Fruit fly (Drosophila melanogaster) whole organism, embryonic: ENCODE data around the gene Lerp.
A peak's percentile ranks its signal among the peaks of the same experiment; 100 is the strongest.

Experiments
- CG11456 ChIP-seq: fragments of 200-800 bp; sonication (Bioruptor generic); IDR thresholded peaks from 3 replicates; pipeline ENCODE4 v1.3.6; 2022; ENCODE audit warnings: missing biosample characterization, missing genetic modification characterization
- CG1233 ChIP-seq: fragments of 200-800 bp; sonication (Bioruptor generic); optimal IDR thresholded peaks from 4 replicates; lab custom pipeline; 2018; ENCODE audit warnings: missing biosample characterization, mild to moderate bottlenecking, missing genetic modification characterization
- CG14860 ChIP-seq: fragments of 200-800 bp; sonication (Bioruptor generic); IDR thresholded peaks from 3 replicates; pipeline ENCODE4 v1.3.6; 2022; ENCODE audit warnings: missing biosample characterization, missing genetic modification characterization; ENCODE audit not compliant: partially characterized antibody
- CG1832 ChIP-seq: fragments of 200-800 bp; sonication (Bioruptor generic); optimal IDR thresholded peaks from 2 replicates; lab custom pipeline; 2017; ENCODE audit warnings: missing biosample characterization, mild to moderate bottlenecking, missing genetic modification characterization, inconsistent platforms
- CG2129 ChIP-seq: fragments of 200-800 bp; sonication (Bioruptor generic); IDR thresholded peaks from 2 replicates; pipeline ENCODE4 v1.3.6; 2022; ENCODE audit warnings: missing biosample characterization, missing genetic modification characterization; ENCODE audit not compliant: partially characterized antibody
- CG2202 ChIP-seq: fragments of 200-800 bp; sonication (Bioruptor generic); optimal IDR thresholded peaks from 2 replicates; lab custom pipeline; 2018; ENCODE audit warnings: missing biosample characterization, mild to moderate bottlenecking, missing genetic modification characterization
- CG2889 ChIP-seq: fragments of 200-800 bp; sonication (Bioruptor generic); IDR thresholded peaks from 3 replicates; pipeline ENCODE4 v1.3.6; 2022; ENCODE audit warnings: missing biosample characterization, missing genetic modification characterization
- CG3065 ChIP-seq: fragments of 200-800 bp; sonication (Bioruptor generic); optimal IDR thresholded peaks from 2 replicates; lab custom pipeline; 2016; ENCODE audit warnings: missing biosample characterization, missing genetic modification characterization
- CG33557 ChIP-seq: fragments of 200-800 bp; sonication (Bioruptor generic); optimal IDR thresholded peaks from 2 replicates; lab custom pipeline; 2019; ENCODE audit warnings: missing biosample characterization, mild to moderate bottlenecking, missing genetic modification characterization, moderate library complexity
- CG42726 ChIP-seq: fragments of 200-800 bp; sonication (Bioruptor generic); IDR thresholded peaks from 2 replicates; pipeline ENCODE4 v1.3.6; 2022; ENCODE audit warnings: missing biosample characterization, missing genetic modification characterization; ENCODE audit not compliant: partially characterized antibody
- CG4730 ChIP-seq: fragments of 200-800 bp; sonication (Bioruptor generic); IDR thresholded peaks from 2 replicates; pipeline ENCODE4 v1.3.6; 2022; ENCODE audit warnings: missing biosample characterization, missing genetic modification characterization
- CG4820 ChIP-seq: fragments of 200-800 bp; sonication (Bioruptor generic); optimal IDR thresholded peaks from 3 replicates; lab custom pipeline; 2016; ENCODE audit warnings: missing biosample characterization, missing genetic modification characterization
- CG6683 ChIP-seq: fragments of 200-800 bp; sonication (Bioruptor generic); optimal IDR thresholded peaks from 2 replicates; lab custom pipeline; 2017; ENCODE audit warnings: missing biosample characterization, mild to moderate bottlenecking, missing genetic modification characterization, missing genetic modification reagents
- CG9817 ChIP-seq: fragments of 200-800 bp; sonication (Bioruptor generic); optimal IDR thresholded peaks from 2 replicates; lab custom pipeline; 2018; ENCODE audit warnings: missing biosample characterization, mild to moderate bottlenecking, missing genetic modification characterization, moderate library complexity
- CrebB ChIP-seq: fragments of 200-800 bp; sonication (Bioruptor generic); optimal IDR thresholded peaks from 3 replicates; lab custom pipeline; 2018; ENCODE audit warnings: missing biosample characterization, mild to moderate bottlenecking, missing genetic modification characterization
- D19A ChIP-seq: fragments of 200-800 bp; optimal IDR thresholded peaks from 3 replicates; lab custom pipeline; 2019; ENCODE audit warnings: missing biosample characterization, mild to moderate bottlenecking, missing genetic modification characterization, moderate library complexity
- Dip2 ChIP-seq: fragments of 200-800 bp; sonication (Bioruptor generic); IDR thresholded peaks from 2 replicates; pipeline ENCODE4 v1.3.6; 2022; ENCODE audit warnings: missing biosample characterization, missing genetic modification characterization
- Ets97D ChIP-seq: fragments of 200-800 bp; sonication (Bioruptor generic); optimal IDR thresholded peaks from 3 replicates; lab custom pipeline; 2016; ENCODE audit warnings: missing biosample characterization, missing genetic modification characterization
- Hmr ChIP-seq: fragments of 200-800 bp; sonication (Bioruptor generic); optimal IDR thresholded peaks from 3 replicates; lab custom pipeline; 2017; ENCODE audit warnings: mild to moderate bottlenecking, missing biosample characterization, missing genetic modification reagents, missing genetic modification characterization
- MESR4 ChIP-seq: fragments of 200-800 bp; sonication (Bioruptor generic); optimal IDR thresholded peaks from 2 replicates; lab custom pipeline; 2018; ENCODE audit warnings: missing biosample characterization, mild to moderate bottlenecking, missing genetic modification characterization, moderate library complexity
- Mad ChIP-seq: fragments of 200-800 bp; sonication (Bioruptor generic); optimal IDR thresholded peaks from 2 replicates; lab custom pipeline; 2016; ENCODE audit warnings: missing biosample characterization, missing genetic modification characterization
- Meics ChIP-seq: fragments of 200-800 bp; sonication (Bioruptor generic); optimal IDR thresholded peaks from 2 replicates; lab custom pipeline; 2017; ENCODE audit warnings: missing biosample characterization, mild to moderate bottlenecking, missing genetic modification characterization
- PHDP ChIP-seq: fragments of 200-800 bp; sonication (Bioruptor generic); optimal IDR thresholded peaks from 3 replicates; lab custom pipeline; 2018; ENCODE audit warnings: missing biosample characterization, mild to moderate bottlenecking, missing genetic modification characterization, moderate library complexity
- Six4 ChIP-seq: fragments of 200-800 bp; sonication (Bioruptor generic); optimal IDR thresholded peaks from 2 replicates; lab custom pipeline; 2016; ENCODE audit warnings: missing biosample characterization, missing genetic modification characterization
- Trl ChIP-seq, 3 experiments: fragments of >200 bp in 2 of 3; fragments of 200-800 bp in 1 of 3; sonication (Bioruptor generic) in 1 of 3; optimal IDR thresholded peaks; 2 replicates in 1 of 3; 3 replicates in 2 of 3; lab custom pipeline; 2016 to 2017; ENCODE audit warnings: missing biosample characterization in 1 of 3, missing genetic modification characterization in 1 of 3
- Xrp1 ChIP-seq: fragments of 200-800 bp; sonication (Bioruptor generic); IDR thresholded peaks from 2 replicates; pipeline ENCODE4 v1.3.6; 2022; ENCODE audit warnings: missing biosample characterization, missing genetic modification characterization
- YL-1 ChIP-seq: fragments of 200-800 bp; sonication (Bioruptor generic); optimal IDR thresholded peaks from 3 replicates; lab custom pipeline; 2017; ENCODE audit warnings: missing biosample characterization, mild to moderate bottlenecking, missing genetic modification characterization
- ap ChIP-seq: fragments of 200-800 bp; sonication (Bioruptor generic); IDR thresholded peaks from 2 replicates; pipeline ENCODE4 v1.3.6; 2022; ENCODE audit warnings: missing biosample characterization, missing genetic modification characterization
- bcd ChIP-seq: fragments of 200-800 bp; sonication (Bioruptor generic); optimal IDR thresholded peaks from 2 replicates; lab custom pipeline; 2017; ENCODE audit warnings: missing biosample characterization, mild to moderate bottlenecking, missing genetic modification characterization
- chinmo ChIP-seq: fragments of 200-800 bp; sonication (Bioruptor generic); IDR thresholded peaks from 4 replicates; pipeline ENCODE4 v1.3.6; 2022; ENCODE audit warnings: missing biosample characterization, missing genetic modification characterization; ENCODE audit not compliant: partially characterized antibody
- dati ChIP-seq: fragments of 200-800 bp; sonication (Bioruptor generic); IDR thresholded peaks from 2 replicates; pipeline ENCODE4 v1.3.6; 2022; ENCODE audit warnings: missing biosample characterization, missing genetic modification characterization
- dysf ChIP-seq: fragments of 200-800 bp; sonication (Bioruptor generic); IDR thresholded peaks from 3 replicates; pipeline ENCODE4 v1.3.6; 2022; ENCODE audit warnings: missing biosample characterization, missing genetic modification characterization
- hth ChIP-seq: fragments of >200 bp; optimal IDR thresholded peaks from 2 replicates; lab custom pipeline; 2017; ENCODE audit warnings: inconsistent platforms
- ind ChIP-seq: fragments of 200-800 bp; sonication (Bioruptor generic); optimal IDR thresholded peaks from 3 replicates; lab custom pipeline; 2016; ENCODE audit warnings: missing biosample characterization, missing genetic modification characterization
- kah ChIP-seq: fragments of 200-800 bp; sonication (Bioruptor generic); optimal IDR thresholded peaks from 2 replicates; lab custom pipeline; 2018; ENCODE audit warnings: missing biosample characterization, mild to moderate bottlenecking, missing genetic modification characterization
- kay ChIP-seq: fragments of 200-800 bp; sonication (Bioruptor generic); optimal IDR thresholded peaks from 2 replicates; lab custom pipeline; 2016; ENCODE audit warnings: missing biosample characterization, missing genetic modification characterization
- knrl ChIP-seq: fragments of 200-800 bp; sonication (Bioruptor generic); IDR thresholded peaks from 3 replicates; pipeline ENCODE4 v1.3.6; 2022; ENCODE audit warnings: missing biosample characterization, missing genetic modification characterization; ENCODE audit not compliant: partially characterized antibody
- pfk ChIP-seq: fragments of 200-800 bp; sonication (Bioruptor generic); optimal IDR thresholded peaks from 2 replicates; lab custom pipeline; 2018; ENCODE audit warnings: missing biosample characterization, mild to moderate bottlenecking, missing genetic modification characterization, moderate library complexity
- pros ChIP-seq: fragments of 200-800 bp; sonication (Bioruptor generic); optimal IDR thresholded peaks from 3 replicates; lab custom pipeline; 2019; ENCODE audit warnings: missing biosample characterization, mild to moderate bottlenecking, missing genetic modification characterization, moderate library complexity
- pum ChIP-seq: fragments of 200-800 bp; sonication (Bioruptor generic); optimal IDR thresholded peaks from 2 replicates; lab custom pipeline; 2016; ENCODE audit warnings: missing biosample characterization, missing genetic modification characterization
- slou ChIP-seq: fragments of 200-800 bp; sonication (Bioruptor generic); optimal IDR thresholded peaks from 3 replicates; lab custom pipeline; 2016; ENCODE audit warnings: missing biosample characterization, missing genetic modification characterization
- sqz ChIP-seq: fragments of 200-800 bp; sonication (Bioruptor generic); optimal IDR thresholded peaks from 3 replicates; lab custom pipeline; 2018; ENCODE audit warnings: missing biosample characterization, mild to moderate bottlenecking, missing genetic modification characterization
- tll ChIP-seq, 2 experiments: fragments of 200-800 bp in 1 of 2; fragments of >200 bp in 1 of 2; sonication (Bioruptor generic) in 1 of 2; optimal IDR thresholded peaks; 2 replicates each; lab custom pipeline; 2017 to 2019; ENCODE audit warnings: missing biosample characterization in 2 of 2, missing genetic modification characterization in 2 of 2, mild to moderate bottlenecking in 1 of 2, moderate library complexity in 1 of 2
- tx ChIP-seq: fragments of 200-800 bp; sonication (Bioruptor generic); optimal IDR thresholded peaks from 2 replicates; lab custom pipeline; 2016; ENCODE audit warnings: missing biosample characterization, missing genetic modification characterization
- unc-4 ChIP-seq: fragments of 200-800 bp; sonication (Bioruptor generic); IDR thresholded peaks from 2 replicates; pipeline ENCODE4 v1.3.6; 2022; ENCODE audit warnings: missing biosample characterization, missing genetic modification characterization; ENCODE audit not compliant: partially characterized antibody
- zen ChIP-seq: fragments of 200-800 bp; sonication (Bioruptor generic); optimal IDR thresholded peaks from 3 replicates; lab custom pipeline; 2018; ENCODE audit warnings: missing biosample characterization, mild to moderate bottlenecking, missing genetic modification characterization, moderate library complexity
- zf30C ChIP-seq: fragments of 200-800 bp; sonication (Bioruptor generic); optimal IDR thresholded peaks from 3 replicates; lab custom pipeline; 2018; ENCODE audit warnings: missing biosample characterization, mild to moderate bottlenecking, missing genetic modification characterization

Gene Lerp

DNA sequence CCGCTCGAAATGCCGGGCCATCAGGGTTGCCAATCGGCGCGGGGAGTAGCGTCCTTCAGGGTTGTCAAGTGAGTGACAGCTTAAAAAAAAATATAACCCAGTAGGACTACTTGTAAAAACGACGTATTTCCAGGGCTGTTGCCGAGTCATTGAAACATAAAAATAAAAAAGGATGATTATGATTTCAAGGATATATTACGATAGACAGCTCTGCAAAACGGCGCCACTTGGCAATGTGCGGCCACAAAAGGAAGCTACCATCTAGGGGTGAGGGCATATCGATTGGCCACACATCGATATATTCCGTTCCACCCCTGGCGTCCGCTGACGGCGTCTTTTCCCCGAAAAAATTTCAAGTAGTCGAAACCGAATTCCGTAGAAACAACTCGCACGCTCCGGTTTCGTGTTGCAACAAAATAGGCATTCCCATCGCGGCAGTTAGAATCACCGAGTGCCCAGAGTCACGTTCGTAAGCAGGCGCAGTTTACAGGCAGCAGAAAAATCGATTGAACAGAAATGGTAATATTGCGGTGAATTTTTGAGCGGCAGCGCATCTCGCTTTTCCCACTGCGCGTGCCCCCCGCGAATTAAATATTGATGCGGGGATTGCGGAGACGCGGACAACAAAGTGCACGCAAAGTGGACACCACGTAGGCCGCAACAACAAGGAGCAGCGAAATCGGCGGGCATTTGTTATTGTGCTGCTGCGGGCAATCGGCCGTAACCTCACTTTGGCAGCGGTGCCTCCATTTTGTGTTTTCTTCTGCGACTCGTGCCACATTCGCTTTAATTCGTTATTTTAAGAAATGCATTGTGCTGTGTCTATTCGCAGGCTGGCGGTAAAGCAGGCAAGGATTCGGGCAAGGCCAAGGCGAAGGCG is 3.9 kb upstream of the Lerp start, which contains the start of the genes ball and His2Av (continued):
- TF ChIP-seq ap (GFP tag; lab: Robert Waterston, UW) (peak; percentile 57; the same call in 1 of the 2 replicates), CG42726 (peak; percentile 95), Mad (GFP tag; lab: Kevin White, UChicago) (peak; percentile 90), slou (GFP tag; lab: Kevin White, UChicago) (peak; percentile 59), Ets97D (peak; percentile 86), chinmo (peak; percentile 95), zf30C (peak; percentile 12), pum (GFP tag; lab: Kevin White, UChicago) (peak; percentile 87), CG11456 (GFP tag; lab: Robert Waterston, UW) (peak; percentile 90), Xrp1 (GFP tag; lab: Robert Waterston, UW) (peak; percentile 80), CG1832 (GFP tag; lab: Kevin White, UChicago) (no peak), kah (GFP tag; lab: Kevin White, UChicago) (peak; percentile 28), kay (GFP tag; lab: Kevin White, UChicago) (peak; percentile 49), tx (GFP tag; lab: Kevin White, UChicago) (peak; percentile 89), CG4730 (GFP tag; lab: Robert Waterston, UW) (peak; percentile 54; the same call in 1 of the 2 replicates), dati (GFP tag; lab: Robert Waterston, UW) (0 out of 2 replicates have a peak, but pooled peaks have one; percentile 59), CG33557 (GFP tag; lab: Kevin White, UChicago) (peak; percentile 59), CG3065 (GFP tag; lab: Kevin White, UChicago) (peak; percentile 50), CG2889 (GFP tag; lab: Robert Waterston, UW) (peak; percentile 82), unc-4 (GFP tag; lab: Robert Waterston, UW) (peak; percentile 87), CG9817 (tag; lab: Kevin White, UChicago) (peak; percentile 79), MESR4 (GFP tag; lab: Kevin White, UChicago) (peak; percentile 56), knrl (GFP tag; lab: Robert Waterston, UW) (peak; percentile 92), ind (GFP tag; lab: Kevin White, UChicago) (peak; percentile 85), CG4820 (GFP tag; lab: Kevin White, UChicago) (peak; percentile 81), Meics (GFP tag; lab: Kevin White, UChicago) (peak; percentile 82), Dip2 (GFP tag; lab: Robert Waterston, UW) (no peak), CG2202 (tag; lab: Kevin White, UChicago) (peak; percentile 70), hth (no peak), zen (tag; lab: Kevin White, UChicago) (peak; percentile 67), YL-1 (GFP tag; lab: Kevin White, UChicago) (peak; percentile 83), tll (GFP tag; optimal IDR thresholded peaks at IDR 0.05; lab: Kevin White, UChicago) (peak in 1 of 2 experiments; percentile 51), dysf (peak; percentile 79), bcd (GFP tag; lab: Kevin White, UChicago) (peak; percentile 70), CG1233 (GFP tag; lab: Kevin White, UChicago) (peak; percentile 65), pros (GFP tag; lab: Kevin White, UChicago) (no peak), CG2129 (GFP tag; lab: Robert Waterston, UW) (peak; percentile 74), Hmr (peak; percentile 91), PHDP (tag; lab: Kevin White, UChicago) (peak; percentile 82), CrebB (tag; lab: Kevin White, UChicago) (peak; percentile 71), D19A (tag; lab: Kevin White, UChicago) (peak; percentile 61), sqz (peak; percentile 67), Six4 (peak; percentile 79), CG14860 (GFP tag; lab: Robert Waterston, UW) (peak; percentile 83), CG6683 (peak; percentile 61), pfk (GFP tag; lab: Kevin White, UChicago) (no peak), Trl (optimal IDR thresholded peaks at IDR 0.05; lab: Kevin White, UChicago) (no peak), Trl (GFP tag; optimal IDR thresholded peaks at IDR 0.05; lab: Kevin White, UChicago) (peak; percentile 94)
